Worm (Caenorhabditis elegans): ENCODE results near the gene C53D6.6.

C53D6.6 gene

ce11 chrIV:9074244-9074723 lies 41.8 kb upstream of the C53D6.6 start, which contains the start of gene mppb-1 (continued):
- TF ChIP-seq T07F8.4 (tag; optimal IDR thresholded peaks at IDR 0.05) (no peak), bed-2 (GFP tag; IDR thresholded peaks at IDR 0.05) (peak; percentile 85), dpl-1 (GFP tag; optimal IDR thresholded peaks at IDR 0.05) (peak; percentile 82), Y79H2A.3 (GFP tag; conservative IDR thresholded peaks at IDR 0.05) (no peak), attf-3 (GFP tag; conservative IDR thresholded peaks at IDR 0.05) (peak; percentile 75), T26A5.8 (tag; optimal IDR thresholded peaks at IDR 0.05) (no peak), F22D6.2 (tag; optimal IDR thresholded peaks at IDR 0.05) (peak; percentile 49), B0019.2 (GFP tag; conservative IDR thresholded peaks at IDR 0.05) (0 out of 2 replicates have a peak, but pooled peaks have one; percentile 38), sptf-2 (GFP tag; optimal IDR thresholded peaks at IDR 0.05) (no peak), chd-7 (tag; optimal IDR thresholded peaks at IDR 0.05) (peak; percentile 39), K12H6.12 (tag; optimal IDR thresholded peaks at IDR 0.05) (peak; percentile 57), nfyb-1 (GFP tag; IDR thresholded peaks at IDR 0.05) (0 out of 2 replicates have a peak, but pooled peaks have one; percentile 39), nhr-90 (tag; optimal IDR thresholded peaks at IDR 0.05) (no peak), tbp1 (GFP tag; optimal IDR thresholded peaks at IDR 0.05) (peak; percentile 58), K11D2.4 (GFP tag; IDR thresholded peaks at IDR 0.05) (peak; percentile 67), F52B5.7 (tag; optimal IDR thresholded peaks at IDR 0.05) (peak; percentile 33), hlh-12 (tag; optimal IDR thresholded peaks at IDR 0.05) (peak; percentile 1), zfh-2 (GFP tag; conservative IDR thresholded peaks at IDR 0.05) (no peak), ztf-3 (GFP tag; optimal IDR thresholded peaks at IDR 0.05) (no peak), rpc-1 (optimal IDR thresholded peaks at IDR 0.05) (no peak), rpc-1 (tag; optimal IDR thresholded peaks at IDR 0.05) (no peak), F33H1.4 (GFP tag; IDR thresholded peaks at IDR 0.05) (peak; percentile 58), ets-4 (GFP tag; optimal IDR thresholded peaks at IDR 0.05) (no peak), lir-1 (GFP tag; conservative IDR thresholded peaks at IDR 0.05) (peak; percentile 82), lsy-27 (tag; optimal IDR thresholded peaks at IDR 0.05; ENCODE audit: borderline replicate concordance, insufficient read depth) (no peak), Y53G8AR.9 (GFP tag; conservative IDR thresholded peaks at IDR 0.05) (no peak), die-1 (tag; optimal IDR thresholded peaks at IDR 0.05) (no peak), repo-1 (tag; optimal IDR thresholded peaks at IDR 0.05) (no peak), ceh-40 (GFP tag; IDR thresholded peaks at IDR 0.05) (no peak), mxl-1 (tag; optimal IDR thresholded peaks at IDR 0.05) (no peak), unc-130 (GFP tag; optimal IDR thresholded peaks at IDR 0.05) (peak; percentile 92), lin-54 (GFP tag; optimal IDR thresholded peaks at IDR 0.05) (peak; percentile 96), mcd-1 (GFP tag; IDR thresholded peaks at IDR 0.05) (peak; percentile 72), tlf-1 (GFP tag; optimal IDR thresholded peaks at IDR 0.05) (no peak), sea-2 (GFP tag; IDR thresholded peaks at IDR 0.05) (no peak), ztf-25 (GFP tag; IDR thresholded peaks at IDR 0.05) (no peak)

ce11 chrIV:9070188-9070587 lies 37.7 kb upstream of the C53D6.6 start:
- TF ChIP-seq nhr-80 (tag; optimal IDR thresholded peaks at IDR 0.05) (peak; percentile 47), mxl-1 (tag; optimal IDR thresholded peaks at IDR 0.05) (no peak)

- no peak for TF ChIP-seq him-1 (tag; optimal IDR thresholded peaks at IDR 0.05)
- no peak for TF ChIP-seq ceh-27 (GFP tag; optimal IDR thresholded peaks at IDR 0.05)
- TF ChIP-seq madf-10 (tag; optimal IDR thresholded peaks at IDR 0.05), result no peak
- no peak for TF ChIP-seq mel-28 (tag; optimal IDR thresholded peaks at IDR 0.05; ENCODE audit: borderline replicate concordance)
- no peak for TF ChIP-seq ztf-3 (GFP tag; optimal IDR thresholded peaks at IDR 0.05)
- no peak for TF ChIP-seq nhr-90 (tag; optimal IDR thresholded peaks at IDR 0.05)
- TF ChIP-seq hsf-1 (GFP tag; IDR thresholded peaks at IDR 0.05), result no peak
- TF ChIP-seq hlh-12 (tag; optimal IDR thresholded peaks at IDR 0.05), result no peak
- no peak for TF ChIP-seq D2030.7 (GFP tag; IDR thresholded peaks at IDR 0.05)
- TF ChIP-seq lin-35 (GFP tag; optimal IDR thresholded peaks at IDR 0.05), result no peak
- TF ChIP-seq nfya-2 (GFP tag; IDR thresholded peaks at IDR 0.05), result no peak
- no peak for TF ChIP-seq unc-62 (GFP tag; optimal IDR thresholded peaks at IDR 0.05)
- TF ChIP-seq pha-4 (tag; optimal IDR thresholded peaks at IDR 0.05), result no peak
- no peak for TF ChIP-seq atf-7 (tag; optimal IDR thresholded peaks at IDR 0.05)
- no peak for TF ChIP-seq lir-1 (GFP tag; conservative IDR thresholded peaks at IDR 0.05)
- TF ChIP-seq snpc-1.1 (tag; optimal IDR thresholded peaks at IDR 0.05; ENCODE audit: insufficient read depth), result no peak
Observed at ce11 chrIV:9069703-9070102, 37.2 kb upstream of the C53D6.6 start, which contains the start of gene nhr-11. TSS of gene nhr-11 (plus strand) at chrIV:9070003.
